Fruit fly (Drosophila melanogaster) whole organism, adult: ENCODE measurements around the gene Bem46.
A peak's percentile ranks its signal among the peaks of the same experiment; 100 is the strongest.

Experiments
- CG11617 ChIP-seq: fragments of 200-800 bp; sonication (Bioruptor generic); optimal IDR thresholded peaks from 2 replicates; lab custom pipeline; 2017; ENCODE audit warnings: mild to moderate bottlenecking, missing biosample characterization, missing genetic modification reagents, missing genetic modification characterization
- CG12768 ChIP-seq: fragments of 200-800 bp; sonication (Bioruptor generic); optimal IDR thresholded peaks from 2 replicates; lab custom pipeline; 2017; ENCODE audit warnings: missing biosample characterization, missing genetic modification characterization, mild to moderate bottlenecking, moderate library complexity, missing genetic modification reagents
- CG14711 ChIP-seq: fragments of 200-800 bp; sonication (Bioruptor generic); optimal IDR thresholded peaks from 2 replicates; lab custom pipeline; 2018; ENCODE audit warnings: missing biosample characterization, mild to moderate bottlenecking, missing genetic modification characterization, moderate library complexity
- CG1620 ChIP-seq: fragments of 200-800 bp; sonication (Bioruptor generic); optimal IDR thresholded peaks from 2 replicates; lab custom pipeline; 2016; ENCODE audit warnings: missing biosample characterization, missing genetic modification characterization
- CG33017 ChIP-seq: fragments of 200-800 bp; sonication (Bioruptor generic); optimal IDR thresholded peaks from 2 replicates; lab custom pipeline; 2018; ENCODE audit warnings: missing biosample characterization, mild to moderate bottlenecking, missing genetic modification characterization, moderate library complexity
- CG5204 ChIP-seq: fragments of 200-800 bp; sonication (Bioruptor generic); optimal IDR thresholded peaks from 2 replicates; lab custom pipeline; 2016; ENCODE audit warnings: missing biosample characterization, missing genetic modification characterization
- CG7045 ChIP-seq: fragments of 200-800 bp; sonication (Bioruptor generic); optimal IDR thresholded peaks from 2 replicates; lab custom pipeline; 2017; ENCODE audit warnings: missing biosample characterization, mild to moderate bottlenecking, missing genetic modification characterization
- CG7101 ChIP-seq: fragments of 200-800 bp; sonication (Bioruptor generic); optimal IDR thresholded peaks from 2 replicates; lab custom pipeline; 2018; ENCODE audit warnings: missing biosample characterization, mild to moderate bottlenecking, missing genetic modification characterization, moderate library complexity
- Clk ChIP-seq: fragments of 200-800 bp; sonication (Bioruptor generic); optimal IDR thresholded peaks from 2 replicates; lab custom pipeline; 2017; ENCODE audit warnings: missing biosample characterization, missing genetic modification characterization
- Crg-1 ChIP-seq: fragments of 200-800 bp; sonication (Bioruptor generic); optimal IDR thresholded peaks from 2 replicates; lab custom pipeline; 2016; ENCODE audit warnings: missing biosample characterization, missing genetic modification characterization
- Hr96 ChIP-seq: fragments of 200-800 bp; sonication (Bioruptor generic); optimal IDR thresholded peaks from 2 replicates; lab custom pipeline; 2016; ENCODE audit warnings: missing biosample characterization, missing genetic modification characterization
- Mnt ChIP-seq: fragments of 200-800 bp; sonication (Bioruptor generic); optimal IDR thresholded peaks from 2 replicates; lab custom pipeline; 2016; ENCODE audit warnings: missing biosample characterization, mild to moderate bottlenecking, missing genetic modification characterization
- bab1 ChIP-seq: fragments of 200-800 bp; sonication (Bioruptor generic); optimal IDR thresholded peaks from 3 replicates; lab custom pipeline; 2019; ENCODE audit warnings: missing biosample characterization, mild to moderate bottlenecking, missing genetic modification characterization, moderate library complexity
- cic ChIP-seq: fragments of 200-800 bp; sonication (Bioruptor generic); optimal IDR thresholded peaks from 2 replicates; lab custom pipeline; 2017; ENCODE audit warnings: missing biosample characterization, mild to moderate bottlenecking, missing genetic modification characterization, moderate library complexity
- cnc ChIP-seq, 2 experiments: fragments of >200 bp; optimal IDR thresholded peaks; 2 replicates each; lab custom pipeline; 2017
- kay ChIP-seq: fragments of 200-800 bp; sonication (Bioruptor generic); peaks from one replicate; lab custom pipeline; 2016; ENCODE audit warnings: missing biosample characterization, missing genetic modification characterization, borderline replicate concordance
- ovo ChIP-seq: fragments of 200-800 bp; sonication (Bioruptor generic); optimal IDR thresholded peaks from 2 replicates; lab custom pipeline; 2016; ENCODE audit warnings: missing biosample characterization, missing genetic modification characterization
- pad ChIP-seq: fragments of 200-800 bp; sonication (Bioruptor generic); optimal IDR thresholded peaks from 3 replicates; lab custom pipeline; 2017; ENCODE audit warnings: missing biosample characterization, missing genetic modification characterization, mild to moderate bottlenecking, moderate library complexity, missing genetic modification reagents
- tj ChIP-seq: fragments of 200-800 bp; sonication (Bioruptor generic); optimal IDR thresholded peaks from 3 replicates; lab custom pipeline; 2017; ENCODE audit warnings: missing biosample characterization, mild to moderate bottlenecking, missing genetic modification characterization, moderate library complexity
- toe ChIP-seq: fragments of 200-800 bp; sonication (Bioruptor generic); optimal IDR thresholded peaks from 2 replicates; lab custom pipeline; 2016; ENCODE audit warnings: missing biosample characterization, missing genetic modification characterization

Gene Bem46

dm6 chr2L:3022986-3023385 lies 35.1 kb downstream of the Bem46 start, which contains the start of the genes alpha4GT1 and Prp40:
Gene alpha4GT1 (minus strand): TSS chr2L:3023141.
Gene Prp40 (plus strand): TSS chr2L:3023226.
- no peak for TF ChIP-seq cnc (optimal IDR thresholded peaks at IDR 0.05; lab: Kevin White, UChicago)
- TF ChIP-seq CG11617 (GFP tag; lab: Kevin White, UChicago), result no peak
- peak; percentile 16 for TF ChIP-seq bab1
- TF ChIP-seq CG14711 (tag; lab: Kevin White, UChicago), result peak; percentile 18
- no peak for TF ChIP-seq toe (GFP tag; lab: Kevin White, UChicago)
- TF ChIP-seq tj (GFP tag; lab: Kevin White, UChicago), result no peak
- TF ChIP-seq cic, result no peak
- TF ChIP-seq Clk, result no peak
- no peak for TF ChIP-seq CG5204 (GFP tag; lab: Kevin White, UChicago)
- TF ChIP-seq CG33017 (tag; lab: Kevin White, UChicago), result no peak
- no peak for TF ChIP-seq CG1620 (GFP tag; lab: Kevin White, UChicago)
- TF ChIP-seq Mnt (GFP tag; lab: Kevin White, UChicago), result peak; percentile 31
- TF ChIP-seq Hr96, result no peak

- TF ChIP-seq CG33017 (tag; lab: Kevin White, UChicago) (no peak), bab1 (peak; percentile 59), Mnt (GFP tag; lab: Kevin White, UChicago) (peak; percentile 57)
Observed at dm6 chr2L:3029012-3029411, 41.1 kb downstream of the Bem46 start, which contains the start of the genes Sf3b2 and CG17219. Gene Sf3b2 (minus strand): TSS chr2L:3029168. Gene CG17219 (plus strand): TSS chr2L:3029253.

- TF ChIP-seq CG5204 (GFP tag; lab: Kevin White, UChicago) (no peak), bab1 (peak; percentile 56), Crg-1 (GFP tag; lab: Kevin White, UChicago) (peak; percentile 65), CG7101 (peak; percentile 27), tj (GFP tag; lab: Kevin White, UChicago) (no peak), CG33017 (tag; lab: Kevin White, UChicago) (no peak), Hr96 (no peak), ovo (GFP tag; lab: Kevin White, UChicago) (peak; percentile 29), CG12768 (GFP tag; lab: Kevin White, UChicago) (peak; percentile 7), CG11617 (GFP tag; lab: Kevin White, UChicago) (peak; percentile 1), Mnt (GFP tag; lab: Kevin White, UChicago) (peak; percentile 8), CG7045 (GFP tag; lab: Kevin White, UChicago) (no peak), CG1620 (GFP tag; lab: Kevin White, UChicago) (no peak), CG14711 (tag; lab: Kevin White, UChicago) (no peak), kay (GFP tag; lab: Kevin White, UChicago) (no peak), cnc (optimal IDR thresholded peaks at IDR 0.05; lab: Kevin White, UChicago) (no peak), toe (GFP tag; lab: Kevin White, UChicago) (no peak), Clk (no peak), cic (no peak), pad (GFP tag; lab: Kevin White, UChicago) (no peak)
Observed at dm6 chr2L:3030350-3030749, 42.4 kb downstream of the Bem46 start, which contains the start of gene GABPI. Gene GABPI (plus strand): TSS chr2L:3030539.

- no peak for TF ChIP-seq bab1
Observed at dm6 chr2L:3034969-3035368, 47.1 kb downstream of the Bem46 start, which contains the start of gene CG17258. Gene CG17258 (minus strand): TSS chr2L:3035348.

- TF ChIP-seq kay (GFP tag; lab: Kevin White, UChicago) (peak; percentile 99), Mnt (GFP tag; lab: Kevin White, UChicago) (peak; percentile 92), CG1620 (GFP tag; lab: Kevin White, UChicago) (peak; percentile 84), CG7101 (peak; percentile 95), CG7045 (GFP tag; lab: Kevin White, UChicago) (peak; percentile 88), CG33017 (tag; lab: Kevin White, UChicago) (peak; percentile 90), CG5204 (GFP tag; lab: Kevin White, UChicago) (no peak), tj (GFP tag; lab: Kevin White, UChicago) (peak; percentile 93), Hr96 (peak; percentile 84), cic (peak; percentile 67), Clk (peak; percentile 78), Crg-1 (GFP tag; lab: Kevin White, UChicago) (peak; percentile 93), ovo (GFP tag; lab: Kevin White, UChicago) (peak; percentile 34), toe (GFP tag; lab: Kevin White, UChicago) (peak; percentile 90), CG12768 (GFP tag; lab: Kevin White, UChicago) (peak; percentile 96), bab1 (peak; percentile 95), CG14711 (tag; lab: Kevin White, UChicago) (peak; percentile 92), pad (GFP tag; lab: Kevin White, UChicago) (peak; percentile 92), cnc (optimal IDR thresholded peaks at IDR 0.05; lab: Kevin White, UChicago) (peak in 1 of 2 experiments; percentile 66), CG11617 (GFP tag; lab: Kevin White, UChicago) (peak; percentile 86)
Observed at dm6 chr2L:3037153-3037579, 49.2 kb downstream of the Bem46 start, which contains the start of the genes CG17260 and SerRS. Gene CG17260 (plus strand): TSS chr2L:3037230. Gene SerRS (minus strand): TSS chr2L:3037403.
